Fruit fly (Drosophila melanogaster): Measurements from ENCODE around the gene CG11699.

CG11699 gene

dm6 chrX:11569956-11570695, at the start of gene CG11699, which contains the start of gene Polr2A:
CG11699 (plus strand) TSS chrX:11570621.
Polr2A (minus strand) TSS chrX:11570326.
- TF ChIP-seq ttk (optimal IDR thresholded peaks at IDR 0.05) = no peak
- no peak for TF ChIP-seq h (optimal IDR thresholded peaks at IDR 0.05)
- TF ChIP-seq psq (optimal IDR thresholded peaks at IDR 0.05) = no peak
- TF ChIP-seq Myc (optimal IDR thresholded peaks at IDR 0.05) = no peak
- TF ChIP-seq Sin3A (optimal IDR thresholded peaks at IDR 0.05) = no peak
- no peak for TF ChIP-seq insv (optimal IDR thresholded peaks at IDR 0.05)

dm6 chrX:11521561-11522546, 48.6 kb upstream of the CG11699 start:
- TF ChIP-seq ttk (optimal IDR thresholded peaks at IDR 0.05) = no peak
- no peak for TF ChIP-seq psq (optimal IDR thresholded peaks at IDR 0.05)
- no peak for TF ChIP-seq h (optimal IDR thresholded peaks at IDR 0.05)
- TF ChIP-seq Myc (optimal IDR thresholded peaks at IDR 0.05) = no peak
- TF ChIP-seq insv (optimal IDR thresholded peaks at IDR 0.05) = no peak
- TF ChIP-seq Sin3A (optimal IDR thresholded peaks at IDR 0.05) = no peak

- TF ChIP-seq psq (optimal IDR thresholded peaks at IDR 0.05) (no peak), ttk (optimal IDR thresholded peaks at IDR 0.05) (no peak), insv (optimal IDR thresholded peaks at IDR 0.05) (no peak), h (optimal IDR thresholded peaks at IDR 0.05) (no peak), Sin3A (optimal IDR thresholded peaks at IDR 0.05) (no peak), Myc (optimal IDR thresholded peaks at IDR 0.05) (no peak)
Measured at dm6 chrX:11523921-11524320, 46.5 kb upstream of the CG11699 start.

DNA sequence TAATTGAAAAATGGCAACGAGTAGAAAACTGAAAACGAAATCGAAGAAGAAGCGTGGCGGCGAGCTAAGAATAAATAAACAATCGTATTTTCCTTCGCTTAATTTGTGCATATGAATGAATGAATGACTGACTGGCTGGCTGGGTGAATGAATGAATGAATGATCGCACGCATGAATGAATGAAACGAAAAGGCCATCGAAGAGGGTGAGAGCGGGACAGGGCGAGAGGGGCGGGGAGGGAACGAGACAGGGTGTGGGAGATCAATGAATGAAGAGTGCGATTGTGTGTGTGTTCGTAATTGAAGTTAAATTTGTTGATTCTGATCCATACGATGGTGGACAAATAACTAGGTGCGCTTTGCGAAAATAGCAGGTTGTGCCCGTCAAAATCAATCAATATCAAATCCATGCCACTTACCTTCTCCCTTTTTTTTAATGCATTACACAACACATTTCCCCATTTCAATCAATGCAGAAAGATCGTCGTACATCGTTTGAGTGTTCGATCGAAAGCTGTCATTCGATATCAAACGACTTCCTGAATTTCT, 43.3 kb upstream of the CG11699 start:
- no peak for TF ChIP-seq insv (optimal IDR thresholded peaks at IDR 0.05)
- no peak for TF ChIP-seq psq (optimal IDR thresholded peaks at IDR 0.05)
- TF ChIP-seq h (optimal IDR thresholded peaks at IDR 0.05) = no peak

- TF ChIP-seq Sin3A (optimal IDR thresholded peaks at IDR 0.05) (no peak), insv (optimal IDR thresholded peaks at IDR 0.05) (no peak), ttk (optimal IDR thresholded peaks at IDR 0.05) (no peak), Myc (optimal IDR thresholded peaks at IDR 0.05) (no peak)
Measured at dm6 chrX:11528026-11528702, 42.3 kb upstream of the CG11699 start.

- TF ChIP-seq insv (optimal IDR thresholded peaks at IDR 0.05) (no peak), Sin3A (optimal IDR thresholded peaks at IDR 0.05) (no peak), psq (optimal IDR thresholded peaks at IDR 0.05) (no peak), ttk (optimal IDR thresholded peaks at IDR 0.05) (no peak), Myc (optimal IDR thresholded peaks at IDR 0.05) (no peak), h (optimal IDR thresholded peaks at IDR 0.05) (no peak)
Measured at dm6 chrX:11531245-11531644, 39.2 kb upstream of the CG11699 start.

dm6 chrX:11542502-11542901, 27.9 kb upstream of the CG11699 start:
- TF ChIP-seq h (optimal IDR thresholded peaks at IDR 0.05) (no peak), Myc (optimal IDR thresholded peaks at IDR 0.05) (no peak), Sin3A (optimal IDR thresholded peaks at IDR 0.05) (no peak), psq (optimal IDR thresholded peaks at IDR 0.05) (no peak), insv (optimal IDR thresholded peaks at IDR 0.05) (no peak), ttk (optimal IDR thresholded peaks at IDR 0.05) (no peak)

- TF ChIP-seq Sin3A (optimal IDR thresholded peaks at IDR 0.05) (no peak), psq (optimal IDR thresholded peaks at IDR 0.05) (no peak), insv (optimal IDR thresholded peaks at IDR 0.05) (no peak), h (optimal IDR thresholded peaks at IDR 0.05) (no peak), Myc (optimal IDR thresholded peaks at IDR 0.05) (no peak), ttk (optimal IDR thresholded peaks at IDR 0.05) (no peak)
Measured at dm6 chrX:11543318-11543717, 27.1 kb upstream of the CG11699 start.

DNA sequence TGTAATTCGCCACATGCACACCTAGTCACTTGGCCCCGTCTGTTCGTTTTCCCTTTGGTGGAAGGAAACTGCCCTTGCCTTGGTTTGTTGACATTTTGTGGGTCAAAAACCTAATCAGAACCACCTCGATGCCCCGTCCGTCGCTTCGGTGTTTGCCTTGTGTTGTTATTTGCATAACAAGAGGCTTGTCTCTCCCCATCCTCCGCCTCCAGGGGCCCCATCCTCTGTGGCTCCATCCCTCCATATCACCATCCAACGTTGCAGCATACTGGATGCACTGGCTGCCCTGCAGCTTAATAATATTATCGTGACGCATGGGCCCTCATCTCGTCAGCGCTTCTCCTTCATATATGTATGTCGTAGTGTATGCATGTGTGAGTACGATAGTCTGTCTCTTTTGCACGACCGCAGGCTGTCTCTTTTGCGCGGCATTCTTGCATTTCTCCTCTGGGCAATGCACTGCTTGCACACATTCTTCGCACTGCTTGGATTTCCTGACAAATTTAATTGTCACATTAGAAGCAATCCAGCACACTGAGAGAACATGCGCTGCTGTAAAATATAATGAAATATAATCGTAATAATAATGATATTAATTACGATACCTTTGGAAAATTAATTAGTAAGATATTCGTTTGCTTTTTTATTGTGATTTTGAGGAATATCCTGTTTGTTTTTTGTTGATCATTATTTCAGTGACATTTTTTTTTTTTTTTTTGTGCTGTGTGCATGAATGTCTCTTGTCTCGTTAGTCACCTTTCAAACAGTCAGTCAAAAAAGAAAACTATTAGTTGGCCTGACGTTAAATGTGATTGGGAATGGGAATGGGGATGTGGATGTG, 26.1 kb upstream of the CG11699 start:
- no peak for TF ChIP-seq Sin3A (optimal IDR thresholded peaks at IDR 0.05)
- no peak for TF ChIP-seq Myc (optimal IDR thresholded peaks at IDR 0.05)
- TF ChIP-seq psq (optimal IDR thresholded peaks at IDR 0.05) = no peak
- no peak for TF ChIP-seq h (optimal IDR thresholded peaks at IDR 0.05)
- no peak for TF ChIP-seq ttk (optimal IDR thresholded peaks at IDR 0.05)
- TF ChIP-seq insv (optimal IDR thresholded peaks at IDR 0.05) = no peak

dm6 chrX:11544951-11545426, 25.4 kb upstream of the CG11699 start:
- TF ChIP-seq Myc (optimal IDR thresholded peaks at IDR 0.05) (no peak), h (optimal IDR thresholded peaks at IDR 0.05) (no peak)

- TF ChIP-seq Sin3A (optimal IDR thresholded peaks at IDR 0.05) = no peak
- TF ChIP-seq insv (optimal IDR thresholded peaks at IDR 0.05) = no peak
- no peak for TF ChIP-seq psq (optimal IDR thresholded peaks at IDR 0.05)
- no peak for TF ChIP-seq Myc (optimal IDR thresholded peaks at IDR 0.05)
- TF ChIP-seq h (optimal IDR thresholded peaks at IDR 0.05) = no peak
- TF ChIP-seq ttk (optimal IDR thresholded peaks at IDR 0.05) = no peak
Measured at dm6 chrX:11546941-11547340, 23.5 kb upstream of the CG11699 start.
